Worm (Caenorhabditis elegans): ENCODE data around the gene F44E2.9.

DNA sequence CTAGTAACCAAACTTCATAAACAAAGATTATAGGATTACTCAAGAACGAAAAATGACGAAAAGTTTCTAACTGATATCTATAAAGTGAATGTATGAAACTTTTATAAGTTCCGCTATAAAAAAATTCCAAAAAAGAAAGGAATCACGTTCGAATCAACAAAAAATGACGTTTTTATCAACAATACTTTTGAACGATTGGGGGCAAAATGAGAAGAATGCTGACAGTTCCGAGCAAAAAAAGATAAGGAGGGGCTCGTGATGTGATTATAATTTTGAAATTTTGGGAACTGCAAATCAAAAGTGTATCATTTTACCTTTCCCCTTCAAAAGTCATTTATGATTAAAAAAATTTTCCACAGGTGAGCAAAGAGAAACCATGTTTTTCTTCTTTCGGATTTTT, 28.6 kb upstream of the F44E2.9 start:
- TF ChIP-seq lin-15B (tag; optimal IDR thresholded peaks at IDR 0.05) (no peak), eor-1 (tag; optimal IDR thresholded peaks at IDR 0.05) (no peak), ceh-82 (tag; optimal IDR thresholded peaks at IDR 0.05) (no peak)

All from whole organism, L3 larva.